Worm (Caenorhabditis elegans) whole organism, L4 larva: Measurements from ENCODE around the gene mlt-8.

ENCODE experiments used
- Y48G9A.11 ChIP-seq: fragments of 200-800 bp; sonication (Bioruptor generic); IDR thresholded peaks from 2 replicates; pipeline ENCODE4 v1.3.6; 2022; ENCODE audit warnings: missing genetic modification reagents, missing genetic modification characterization, missing compliant biosample characterization
- ceh-32 ChIP-seq: sonication (generic microtip); optimal IDR thresholded peaks from 2 replicates; lab custom pipeline; 2016; ENCODE audit warnings: mild to moderate bottlenecking, missing genetic modification characterization, missing compliant biosample characterization; ENCODE audit not compliant: poor library complexity
- ceh-82 ChIP-seq: sonication (generic microtip); optimal IDR thresholded peaks from 2 replicates; lab custom pipeline; 2017; ENCODE audit warnings: missing biosample characterization, missing genetic modification characterization
- daf-19 ChIP-seq: fragments of 200-800 bp; sonication (Bioruptor generic); conservative IDR thresholded peaks from 2 replicates; pipeline ENCODE4 v1.3.6; 2022; ENCODE audit warnings: missing genetic modification characterization, missing compliant biosample characterization
- mxl-3 ChIP-seq: fragments of 200-800 bp; sonication (Bioruptor generic); optimal IDR thresholded peaks from 2 replicates; lab custom pipeline; 2018; ENCODE audit warnings: mild to moderate bottlenecking, missing genetic modification characterization, missing compliant biosample characterization
- nhr-11 ChIP-seq: fragments of 150-350 bp; optimal IDR thresholded peaks from 2 replicates; lab custom pipeline; 2014; ENCODE audit warnings: missing biosample characterization, missing genetic modification characterization
- nhr-76 ChIP-seq: fragments of 150-350 bp; optimal IDR thresholded peaks from 2 replicates; lab custom pipeline; 2014; ENCODE audit warnings: missing biosample characterization, missing genetic modification characterization
- php-3 ChIP-seq: fragments of 200-800 bp; sonication (Bioruptor generic); IDR thresholded peaks from 2 replicates; pipeline ENCODE4 v1.3.6; 2022; ENCODE audit warnings: missing genetic modification reagents, missing genetic modification characterization, missing compliant biosample characterization
- saeg-2 ChIP-seq: fragments of 200-800 bp; sonication (Bioruptor generic); IDR thresholded peaks from 2 replicates; pipeline ENCODE4 v1.3.6; 2022; ENCODE audit warnings: missing genetic modification reagents, missing genetic modification characterization, missing compliant biosample characterization
- ztf-7 ChIP-seq: fragments of 150-350 bp; optimal IDR thresholded peaks from 2 replicates; lab custom pipeline; 2014; ENCODE audit warnings: missing biosample characterization, missing genetic modification characterization

DNA sequence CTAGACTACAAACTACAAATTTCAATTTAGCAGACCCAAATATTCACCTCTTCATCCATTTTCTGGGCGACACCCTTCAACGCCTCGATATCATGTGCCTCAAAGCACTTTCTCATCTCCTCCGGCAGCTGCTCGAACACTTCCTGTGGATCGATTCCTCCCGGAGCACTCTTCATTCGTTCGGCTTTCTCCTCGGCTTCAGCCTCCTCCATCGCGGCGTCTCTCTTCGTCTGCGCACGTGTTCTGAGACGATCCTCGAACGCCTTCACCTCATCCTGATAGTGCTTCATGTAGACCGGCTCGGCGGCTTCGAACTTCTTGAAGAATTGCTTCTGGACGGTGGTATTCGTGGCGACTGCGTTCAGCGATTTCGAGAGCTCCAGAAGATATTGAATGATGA lies 6.9 kb upstream of the mlt-8 start:
- TF ChIP-seq saeg-2 (no peak), daf-19 (GFP tag; lab: Robert Waterston, UW) (no peak), nhr-76 (no peak), mxl-3 (GFP tag; lab: Kevin White, UChicago) (no peak), Y48G9A.11 (GFP tag; lab: Robert Waterston, UW) (no peak), ceh-82 (tag; lab: Kevin White, UChicago) (no peak), ceh-32 (tag; lab: Kevin White, UChicago) (no peak), ztf-7 (tag; lab: Kevin White, UChicago) (no peak), php-3 (GFP tag; lab: Robert Waterston, UW) (no peak), nhr-11 (tag; lab: Kevin White, UChicago) (no peak)
